Fruit fly (Drosophila melanogaster): ENCODE results near the gene Pp1-87B.

dm6 chr3R:12401672-12402296 lies 23.9 kb downstream of the Pp1-87B start, which contains the start of gene DNAlig3:
- TF ChIP-seq HLH106 (tag; optimal IDR thresholded peaks at IDR 0.05) (no peak), Dfd (GFP tag; optimal IDR thresholded peaks at IDR 0.05) (no peak), Hr83 (GFP tag; optimal IDR thresholded peaks at IDR 0.05; ENCODE audit: poor library complexity, severe bottlenecking) (no peak), CG9705 (GFP tag; optimal IDR thresholded peaks at IDR 0.05) (no peak), dl (GFP tag; optimal IDR thresholded peaks at IDR 0.05; ENCODE audit: insufficient read depth in 1 of 2, partially characterized antibody in 2 of 2) (no peak), psq (GFP tag; optimal IDR thresholded peaks at IDR 0.05) (no peak), pan (optimal IDR thresholded peaks at IDR 0.05) (no peak), dsf (GFP tag; optimal IDR thresholded peaks at IDR 0.05; ENCODE audit: borderline replicate concordance) (no peak), GATAd (GFP tag; optimal IDR thresholded peaks at IDR 0.05) (no peak), Abd-B (GFP tag; optimal IDR thresholded peaks at IDR 0.05) (no peak), usp (GFP tag; optimal IDR thresholded peaks at IDR 0.05) (no peak), Rel (GFP tag; optimal IDR thresholded peaks at IDR 0.05) (no peak), Rel (tag; optimal IDR thresholded peaks at IDR 0.05) (peak; percentile 83)
